Comparison of ENCODE assay signal across 5 worm cellular contexts in the genomic region with DNA sequence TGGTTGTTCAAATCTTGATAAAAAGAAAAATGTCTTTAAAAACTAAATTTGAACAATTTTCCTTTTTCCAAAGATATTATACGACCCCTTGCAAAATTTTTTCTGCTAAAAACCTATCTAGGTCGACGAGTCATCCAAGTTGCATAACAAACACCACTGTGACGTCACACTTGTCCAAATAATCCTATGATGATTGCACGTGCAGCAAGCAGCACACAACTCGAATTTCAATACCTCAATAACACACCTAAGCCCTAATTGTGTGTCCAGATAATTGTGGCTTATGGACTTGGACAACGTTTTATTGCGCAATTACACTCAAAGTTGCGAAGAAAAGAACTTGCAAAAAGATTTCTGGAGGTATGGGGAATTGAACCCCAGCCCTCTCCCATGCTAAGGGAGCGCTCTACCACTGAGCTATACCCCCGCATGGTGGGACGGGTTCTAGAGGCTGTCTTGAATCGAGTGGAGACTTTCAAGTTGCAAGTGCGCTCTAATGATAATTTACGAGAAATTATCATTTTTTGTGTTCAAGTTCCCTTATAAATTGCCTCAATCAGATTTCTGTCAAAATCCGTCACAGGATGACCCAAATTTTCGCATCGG.
TF ChIP-seq lines count a peak whose summit lies in the region.

No protein-coding gene starts in this region.

TF ChIP-seq in whole organism, L1 larva, 84 proteins besides CTCF, POLR2A, EP300 and RAD21 (continues in another document):
- TF ChIP-seq isw-1 (GFP tag; IDR thresholded peaks at IDR 0.05; lab: Robert Waterston, UW) (peak; percentile 24; the same call in 1 of the 2 replicates), unc-98 (GFP tag; IDR thresholded peaks at IDR 0.05; lab: Robert Waterston, UW) (no peak), nhr-76 (tag; optimal IDR thresholded peaks at IDR 0.05; lab: Kevin White, UChicago) (no peak), vab-15 (tag; optimal IDR thresholded peaks at IDR 0.05; lab: Kevin White, UChicago) (no peak), tlp-1 (tag; optimal IDR thresholded peaks at IDR 0.05; lab: Kevin White, UChicago) (no peak), nhr-11 (tag; optimal IDR thresholded peaks at IDR 0.05; lab: Kevin White, UChicago) (no peak), mep-1 (tag; optimal IDR thresholded peaks at IDR 0.05; lab: Kevin White, UChicago) (peak; percentile 60), fkh-8 (tag; optimal IDR thresholded peaks at IDR 0.05; lab: Kevin White, UChicago) (peak; percentile 75), pag-3 (tag; optimal IDR thresholded peaks at IDR 0.05; lab: Kevin White, UChicago; ENCODE audit: borderline replicate concordance, insufficient read depth) (no peak), aha-1 (tag; optimal IDR thresholded peaks at IDR 0.05; lab: Kevin White, UChicago) (no peak), ets-5 (GFP tag; IDR thresholded peaks at IDR 0.05; lab: Robert Waterston, UW) (no peak), egl-27 (tag; optimal IDR thresholded peaks at IDR 0.05; lab: Kevin White, UChicago) (no peak), nhr-85 (tag; lab: Kevin White, UChicago) (peak; percentile 81), mab-9 (GFP tag; IDR thresholded peaks at IDR 0.05; lab: Robert Waterston, UW) (peak; percentile 59; the same call in 1 of the 2 replicates), ceh-8 (GFP tag; optimal IDR thresholded peaks at IDR 0.05; lab: Kevin White, UChicago) (no peak), alr-1 (tag; optimal IDR thresholded peaks at IDR 0.05; lab: Kevin White, UChicago; ENCODE audit: borderline replicate concordance) (no peak), unc-86 (tag; optimal IDR thresholded peaks at IDR 0.05; lab: Kevin White, UChicago) (no peak)

TF ChIP-seq in whole organism, L3 larva, 47 proteins besides CTCF, POLR2A, EP300 and RAD21 (continues in another document):
- TF ChIP-seq skn-1 (tag; optimal IDR thresholded peaks at IDR 0.05; lab: Kevin White, UChicago): peak; percentile 4
- TF ChIP-seq tbx-2 (tag; optimal IDR thresholded peaks at IDR 0.05; lab: Kevin White, UChicago): peak; percentile 30
- peak; percentile 60 for TF ChIP-seq hmg-11 (tag; optimal IDR thresholded peaks at IDR 0.05; lab: Kevin White, UChicago)
- TF ChIP-seq ztf-4 (tag; optimal IDR thresholded peaks at IDR 0.05; lab: Kevin White, UChicago): peak; percentile 18
- peak; percentile 74 for TF ChIP-seq nhr-43 (tag; optimal IDR thresholded peaks at IDR 0.05; lab: Kevin White, UChicago; ENCODE audit: poor library complexity, severe bottlenecking)
- peak; percentile 33 for TF ChIP-seq lsy-12 (tag; optimal IDR thresholded peaks at IDR 0.05; lab: Kevin White, UChicago)
- TF ChIP-seq nhr-23 (tag; optimal IDR thresholded peaks at IDR 0.05; lab: Kevin White, UChicago): peak; percentile 32
- no peak for TF ChIP-seq ZK546.5 (tag; optimal IDR thresholded peaks at IDR 0.05; lab: Kevin White, UChicago)
- TF ChIP-seq nhr-25 (tag; optimal IDR thresholded peaks at IDR 0.05; lab: Kevin White, UChicago): peak; percentile 24
- peak in 1 of 3 experiments; percentile 54 for TF ChIP-seq elt-3 (tag; optimal IDR thresholded peaks at IDR 0.05; lab: Kevin White, UChicago)
- TF ChIP-seq pqm-1 (tag; optimal IDR thresholded peaks at IDR 0.05; lab: Kevin White, UChicago): peak; percentile 31
- peak; percentile 67 for TF ChIP-seq lin-39 (tag; optimal IDR thresholded peaks at IDR 0.05; lab: Kevin White, UChicago)
- TF ChIP-seq egl-5 (tag; optimal IDR thresholded peaks at IDR 0.05; lab: Kevin White, UChicago): peak; percentile 32
- TF ChIP-seq ztf-11 (tag; optimal IDR thresholded peaks at IDR 0.05; lab: Kevin White, UChicago): no peak
- TF ChIP-seq elt-2 (tag; optimal IDR thresholded peaks at IDR 0.05; lab: Kevin White, UChicago): peak; percentile 39
- TF ChIP-seq lin-15B (tag; optimal IDR thresholded peaks at IDR 0.05; lab: Kevin White, UChicago): peak; percentile 59
- TF ChIP-seq R02D3.7 (tag; optimal IDR thresholded peaks at IDR 0.05; lab: Kevin White, UChicago): no peak

TF ChIP-seq in whole organism, early embryonic, 17 proteins besides CTCF, POLR2A, EP300 and RAD21:
- TF ChIP-seq ceh-13 (GFP tag; optimal IDR thresholded peaks at IDR 0.05; lab: Kevin White, UChicago): peak; percentile 19
- TF ChIP-seq hnd-1 (tag; optimal IDR thresholded peaks at IDR 0.05; lab: Kevin White, UChicago): peak; percentile 30
- 0 out of 2 replicates have a peak, but pooled peaks have one; percentile 26 for TF ChIP-seq tbx-37 (GFP tag; conservative IDR thresholded peaks at IDR 0.05; lab: Robert Waterston, UW)
- peak; percentile 85 for TF ChIP-seq pes-1 (GFP tag; IDR thresholded peaks at IDR 0.05; lab: Robert Waterston, UW)
- TF ChIP-seq tra-4 (tag; optimal IDR thresholded peaks at IDR 0.05; lab: Kevin White, UChicago): no peak
- TF ChIP-seq scrt-1 (GFP tag; IDR thresholded peaks at IDR 0.05; lab: Robert Waterston, UW): peak; percentile 69
- TF ChIP-seq tbx-11 (GFP tag; IDR thresholded peaks at IDR 0.05; lab: Robert Waterston, UW): 0 out of 2 replicates have a peak, but pooled peaks have one; percentile 58
- TF ChIP-seq hmg-4 (GFP tag; optimal IDR thresholded peaks at IDR 0.05; lab: Kevin White, UChicago): peak; percentile 66
- TF ChIP-seq ama-1 (optimal IDR thresholded peaks at IDR 0.05; lab: Kevin White, UChicago): no peak
- no peak for TF ChIP-seq hmbx-1 (tag; optimal IDR thresholded peaks at IDR 0.05; lab: Kevin White, UChicago)
- TF ChIP-seq flt-1 (GFP tag; IDR thresholded peaks at IDR 0.05; lab: Robert Waterston, UW): peak; percentile 62
- TF ChIP-seq ceh-36 (tag; optimal IDR thresholded peaks at IDR 0.05; lab: Kevin White, UChicago): peak; percentile 60
- TF ChIP-seq sea-1 (GFP tag; conservative IDR thresholded peaks at IDR 0.05; lab: Robert Waterston, UW): peak; percentile 81; the same call in 1 of the 2 replicates
- no peak for TF ChIP-seq aly-1 (tag; optimal IDR thresholded peaks at IDR 0.05; lab: Kevin White, UChicago)

TF ChIP-seq in whole organism, midembryonic, 9 proteins besides CTCF, POLR2A, EP300 and RAD21:
- peak; percentile 59; the same call in 1 of the 2 replicates for TF ChIP-seq ztf-23 (GFP tag; IDR thresholded peaks at IDR 0.05; lab: Robert Waterston, UW)
- no peak for TF ChIP-seq ztf-29 (GFP tag; IDR thresholded peaks at IDR 0.05; lab: Robert Waterston, UW)
- TF ChIP-seq med-1 (GFP tag; optimal IDR thresholded peaks at IDR 0.05; lab: Kevin White, UChicago; ENCODE audit: insufficient read depth): no peak
- 0 out of 2 replicates have a peak, but pooled peaks have one; percentile 27 for TF ChIP-seq klf-2 (GFP tag; conservative IDR thresholded peaks at IDR 0.05; lab: Robert Waterston, UW)
- TF ChIP-seq flt-1 (GFP tag; IDR thresholded peaks at IDR 0.05; lab: Robert Waterston, UW): peak; percentile 77
- TF ChIP-seq tab-1 (GFP tag; IDR thresholded peaks at IDR 0.05; lab: Robert Waterston, UW): 0 out of 2 replicates have a peak, but pooled peaks have one; percentile 36
- no peak; the same call in 1 of the 2 replicates for TF ChIP-seq ref-1 (GFP tag; conservative IDR thresholded peaks at IDR 0.05; lab: Robert Waterston, UW)

TF ChIP-seq in whole organism, young adult, 124 proteins besides CTCF, POLR2A, EP300 and RAD21 (continues in another document):
- TF ChIP-seq die-1 (tag; optimal IDR thresholded peaks at IDR 0.05; lab: Kevin White, UChicago) (peak; percentile 87), ztf-6 (GFP tag; IDR thresholded peaks at IDR 0.05; lab: Robert Waterston, UW) (0 out of 2 replicates have a peak, but pooled peaks have one; percentile 66), ekl-4 (GFP tag; IDR thresholded peaks at IDR 0.05; lab: Robert Waterston, UW) (no peak; the same call in 1 of the 2 replicates), C17E4.6 (GFP tag; IDR thresholded peaks at IDR 0.05; lab: Robert Waterston, UW) (no peak; the same call in 1 of the 2 replicates), sptf-2 (GFP tag; optimal IDR thresholded peaks at IDR 0.05; lab: Kevin White, UChicago) (peak; percentile 48), zfh-2 (GFP tag; conservative IDR thresholded peaks at IDR 0.05; lab: Robert Waterston, UW) (peak; percentile 52; the same call in 1 of the 2 replicates), hlh-12 (tag; optimal IDR thresholded peaks at IDR 0.05; lab: Kevin White, UChicago) (peak; percentile 15), him-1 (tag; optimal IDR thresholded peaks at IDR 0.05; lab: Kevin White, UChicago) (peak; percentile 57), ets-4 (GFP tag; optimal IDR thresholded peaks at IDR 0.05; lab: Kevin White, UChicago) (no peak), hmg-20 (GFP tag; IDR thresholded peaks at IDR 0.05; lab: Robert Waterston, UW) (peak; percentile 87; the same call in 1 of the 2 replicates), lin-40 (tag; optimal IDR thresholded peaks at IDR 0.05; lab: Kevin White, UChicago) (peak; percentile 81), F57A8.1 (GFP tag; optimal IDR thresholded peaks at IDR 0.05; lab: Kevin White, UChicago) (no peak), madf-3 (GFP tag; IDR thresholded peaks at IDR 0.05; lab: Robert Waterston, UW) (no peak), athp-1 (tag; optimal IDR thresholded peaks at IDR 0.05; lab: Kevin White, UChicago) (peak; percentile 40), nhr-27 (tag; optimal IDR thresholded peaks at IDR 0.05; lab: Kevin White, UChicago) (no peak), F37B4.10 (GFP tag; IDR thresholded peaks at IDR 0.05; lab: Robert Waterston, UW) (no peak), T26A5.8 (tag; optimal IDR thresholded peaks at IDR 0.05; lab: Kevin White, UChicago) (peak; percentile 29), rcor-1 (GFP tag; IDR thresholded peaks at IDR 0.05; lab: Robert Waterston, UW) (peak; percentile 89), ceh-91 (GFP tag; IDR thresholded peaks at IDR 0.05; lab: Robert Waterston, UW) (no peak), madf-10 (tag; optimal IDR thresholded peaks at IDR 0.05; lab: Kevin White, UChicago) (peak; percentile 62), xnd-1 (tag; optimal IDR thresholded peaks at IDR 0.05; lab: Kevin White, UChicago) (no peak), B0261.1 (tag; optimal IDR thresholded peaks at IDR 0.05; lab: Kevin White, UChicago) (peak; percentile 91), gei-17 (GFP tag; optimal IDR thresholded peaks at IDR 0.05; lab: Kevin White, UChicago) (no peak), snpc-3.4 (tag; optimal IDR thresholded peaks at IDR 0.05; lab: Kevin White, UChicago) (peak; percentile 73), attf-3 (GFP tag; conservative IDR thresholded peaks at IDR 0.05; lab: Robert Waterston, UW) (peak; percentile 50; the same call in 1 of the 2 replicates), ZK185.1 (tag; optimal IDR thresholded peaks at IDR 0.05; lab: Kevin White, UChicago; ENCODE audit: poor library complexity, severe bottlenecking) (peak; percentile 90), egrh-3 (GFP tag; IDR thresholded peaks at IDR 0.05; lab: Robert Waterston, UW) (peak; percentile 40; the same call in 1 of the 2 replicates), attf-5 (GFP tag; optimal IDR thresholded peaks at IDR 0.05; lab: Kevin White, UChicago) (peak; percentile 52), mxl-1 (tag; optimal IDR thresholded peaks at IDR 0.05; lab: Kevin White, UChicago) (peak; percentile 27), ceh-40 (GFP tag; IDR thresholded peaks at IDR 0.05; lab: Robert Waterston, UW) (peak; percentile 78), tlf-1 (GFP tag; optimal IDR thresholded peaks at IDR 0.05; lab: Kevin White, UChicago) (peak; percentile 28), ztf-3 (GFP tag; optimal IDR thresholded peaks at IDR 0.05; lab: Kevin White, UChicago) (no peak)
